Fruit fly (Drosophila melanogaster) whole organism, prepupa: Measurements from ENCODE around the gene PAPLA1.

ENCODE experiments used
- CG3032 ChIP-seq: fragments of 200-800 bp; optimal IDR thresholded peaks from 2 replicates; lab custom pipeline; 2019; ENCODE audit warnings: missing biosample characterization, mild to moderate bottlenecking, missing genetic modification characterization, moderate library complexity
- CG6276 ChIP-seq: fragments of 200-800 bp; sonication (Bioruptor generic); optimal IDR thresholded peaks from 2 replicates; lab custom pipeline; 2017; ENCODE audit warnings: missing biosample characterization, mild to moderate bottlenecking, missing genetic modification characterization
- CG6792 ChIP-seq: fragments of 200-800 bp; sonication (Bioruptor generic); optimal IDR thresholded peaks from 3 replicates; lab custom pipeline; 2016; ENCODE audit warnings: missing biosample characterization, missing genetic modification characterization
- CG7368 ChIP-seq: fragments of 200-800 bp; sonication (Bioruptor generic); optimal IDR thresholded peaks from 3 replicates; lab custom pipeline; 2016; ENCODE audit warnings: missing biosample characterization, missing genetic modification characterization
- CG8319 ChIP-seq: fragments of 200-800 bp; sonication (Bioruptor generic); optimal IDR thresholded peaks from 3 replicates; lab custom pipeline; 2016; ENCODE audit warnings: missing biosample characterization, missing genetic modification characterization
- CG9139 ChIP-seq: fragments of 200-800 bp; sonication (Bioruptor generic); optimal IDR thresholded peaks from 3 replicates; lab custom pipeline; 2017; ENCODE audit warnings: missing biosample characterization, mild to moderate bottlenecking, missing genetic modification characterization
- Eip75B ChIP-seq: fragments of 200-800 bp; sonication (Bioruptor generic); optimal IDR thresholded peaks from 3 replicates; lab custom pipeline; 2016; ENCODE audit warnings: missing biosample characterization, missing genetic modification characterization
- Ets21C ChIP-seq: fragments of 200-800 bp; sonication (Bioruptor generic); optimal IDR thresholded peaks from 3 replicates; lab custom pipeline; 2016; ENCODE audit warnings: missing biosample characterization, missing genetic modification characterization
- Sox102F ChIP-seq: fragments of 200-800 bp; sonication (Bioruptor generic); optimal IDR thresholded peaks from 2 replicates; lab custom pipeline; 2016; ENCODE audit warnings: missing biosample characterization, mild to moderate bottlenecking, missing genetic modification characterization
- achi ChIP-seq: fragments of 200-800 bp; sonication (Bioruptor generic); optimal IDR thresholded peaks from 3 replicates; lab custom pipeline; 2016; ENCODE audit warnings: missing biosample characterization, missing genetic modification characterization
- net ChIP-seq: fragments of 200-800 bp; sonication (Bioruptor generic); optimal IDR thresholded peaks from 3 replicates; lab custom pipeline; 2016; ENCODE audit warnings: missing biosample characterization, missing genetic modification characterization

- TF ChIP-seq CG8319 (GFP tag; lab: Kevin White, UChicago) (peak; percentile 91), Sox102F (GFP tag; lab: Kevin White, UChicago) (peak; percentile 94), CG9139 (GFP tag; lab: Kevin White, UChicago) (peak; percentile 62), CG6276 (GFP tag; lab: Kevin White, UChicago) (peak; percentile 73), Eip75B (peak; percentile 95), CG3032 (tag; lab: Kevin White, UChicago) (peak; percentile 94), CG6792 (GFP tag; lab: Kevin White, UChicago) (peak; percentile 92), net (GFP tag; lab: Kevin White, UChicago) (peak; percentile 91), Ets21C (GFP tag; lab: Kevin White, UChicago) (peak; percentile 95), achi (GFP tag; lab: Kevin White, UChicago) (peak; percentile 93), CG7368 (GFP tag; lab: Kevin White, UChicago) (peak; percentile 90)
Observed at dm6 chr2L:8159498-8159897, at the start of gene PAPLA1, which contains the start of gene Rbsn-5.
